Fruit fly (Drosophila melanogaster) whole organism, embryonic: ENCODE measurements around the gene CG10970.

Source experiments
- Adf1 ChIP-seq: fragments of 200-800 bp; sonication (Bioruptor generic); IDR thresholded peaks from 2 replicates; pipeline ENCODE4 v1.3.6; 2022; ENCODE audit warnings: missing biosample characterization, missing genetic modification characterization
- Bgb ChIP-seq: fragments of 200-800 bp; sonication (Bioruptor generic); IDR thresholded peaks from 2 replicates; pipeline ENCODE4 v1.3.6; 2022; ENCODE audit warnings: missing biosample characterization, missing genetic modification characterization; ENCODE audit not compliant: partially characterized antibody
- CG1024 ChIP-seq: fragments of 200-800 bp; sonication (Bioruptor generic); IDR thresholded peaks from 2 replicates; pipeline ENCODE4 v1.3.6; 2022; ENCODE audit warnings: missing biosample characterization, missing genetic modification characterization
- CG10462 ChIP-seq: fragments of 200-800 bp; sonication (Bioruptor generic); optimal IDR thresholded peaks from 2 replicates; lab custom pipeline; 2016; ENCODE audit warnings: missing biosample characterization, missing genetic modification characterization
- CG10543 ChIP-seq: fragments of 200-800 bp; sonication (Bioruptor generic); optimal IDR thresholded peaks from 3 replicates; lab custom pipeline; 2017; ENCODE audit warnings: missing biosample characterization, mild to moderate bottlenecking, missing genetic modification characterization, moderate library complexity
- CG10654 ChIP-seq: fragments of 200-800 bp; sonication (Bioruptor generic); optimal IDR thresholded peaks from 2 replicates; lab custom pipeline; 2016; ENCODE audit warnings: missing biosample characterization, missing genetic modification characterization
- CG11085 ChIP-seq: fragments of 200-800 bp; sonication (Bioruptor generic); IDR thresholded peaks from 2 replicates; pipeline ENCODE4 v1.3.6; 2022; ENCODE audit warnings: missing biosample characterization, missing genetic modification characterization
- CG15269 ChIP-seq: fragments of 200-800 bp; sonication (Bioruptor generic); optimal IDR thresholded peaks from 2 replicates; lab custom pipeline; 2018; ENCODE audit warnings: missing biosample characterization, mild to moderate bottlenecking, missing genetic modification characterization, moderate library complexity
- CG1603 ChIP-seq: fragments of 200-800 bp; sonication (Bioruptor generic); optimal IDR thresholded peaks from 2 replicates; lab custom pipeline; 2019; ENCODE audit warnings: missing biosample characterization, mild to moderate bottlenecking, missing genetic modification characterization, moderate library complexity
- CG1647 ChIP-seq: fragments of 200-800 bp; sonication (Bioruptor generic); optimal IDR thresholded peaks from 3 replicates; lab custom pipeline; 2016; ENCODE audit warnings: missing biosample characterization, missing genetic modification characterization
- CG16815 ChIP-seq: fragments of 200-800 bp; sonication (Bioruptor generic); optimal IDR thresholded peaks from 3 replicates; lab custom pipeline; 2017; ENCODE audit warnings: missing biosample characterization, mild to moderate bottlenecking, missing genetic modification characterization
- CG17328 ChIP-seq: fragments of 200-800 bp; sonication (Bioruptor generic); IDR thresholded peaks from 2 replicates; pipeline ENCODE4 v1.3.6; 2022; ENCODE audit warnings: missing biosample characterization, missing genetic modification characterization
- CG17612 ChIP-seq: fragments of 200-800 bp; sonication (Bioruptor generic); IDR thresholded peaks from 2 replicates; pipeline ENCODE4 v1.3.6; 2022; ENCODE audit warnings: missing biosample characterization, missing genetic modification characterization
- CG2678 ChIP-seq: fragments of 200-800 bp; sonication (Bioruptor generic); optimal IDR thresholded peaks from 3 replicates; lab custom pipeline; 2019; ENCODE audit warnings: missing biosample characterization, mild to moderate bottlenecking, missing genetic modification characterization, moderate library complexity
- CG30020 ChIP-seq: fragments of 200-800 bp; optimal IDR thresholded peaks from 2 replicates; lab custom pipeline; 2019; ENCODE audit warnings: missing biosample characterization, mild to moderate bottlenecking, missing genetic modification characterization, moderate library complexity
- CG34224 ChIP-seq: fragments of 200-800 bp; sonication (Bioruptor generic); IDR thresholded peaks from 3 replicates; pipeline ENCODE4 v1.3.6; 2022; ENCODE audit warnings: missing biosample characterization, missing genetic modification characterization; ENCODE audit not compliant: partially characterized antibody
- CG3838 ChIP-seq: fragments of 200-800 bp; sonication (Bioruptor generic); optimal IDR thresholded peaks from 3 replicates; lab custom pipeline; 2016; ENCODE audit warnings: missing biosample characterization, missing genetic modification characterization
- CG3995 ChIP-seq: fragments of 200-800 bp; sonication (Bioruptor generic); optimal IDR thresholded peaks from 3 replicates; lab custom pipeline; 2016; ENCODE audit warnings: missing biosample characterization, missing genetic modification characterization
- CG7839 ChIP-seq: fragments of 200-800 bp; sonication (Bioruptor generic); optimal IDR thresholded peaks from 3 replicates; lab custom pipeline; 2018; ENCODE audit warnings: missing biosample characterization, mild to moderate bottlenecking, missing genetic modification characterization, moderate library complexity
- CG8478 ChIP-seq: fragments of >200 bp; optimal IDR thresholded peaks from 2 replicates; lab custom pipeline; 2018
- CG8924 ChIP-seq: fragments of 200-800 bp; optimal IDR thresholded peaks from 3 replicates; lab custom pipeline; 2019; ENCODE audit warnings: missing biosample characterization, mild to moderate bottlenecking, missing genetic modification characterization, moderate library complexity
- D19A ChIP-seq: fragments of 200-800 bp; optimal IDR thresholded peaks from 3 replicates; lab custom pipeline; 2019; ENCODE audit warnings: missing biosample characterization, mild to moderate bottlenecking, missing genetic modification characterization, moderate library complexity
- Deaf1 ChIP-seq: fragments of 200-800 bp; optimal IDR thresholded peaks from 3 replicates; lab custom pipeline; 2019; ENCODE audit warnings: missing biosample characterization, mild to moderate bottlenecking, missing genetic modification characterization, moderate library complexity
- Dp ChIP-seq: fragments of 200-800 bp; sonication (Bioruptor generic); optimal IDR thresholded peaks from 2 replicates; lab custom pipeline; 2018; ENCODE audit warnings: missing biosample characterization, mild to moderate bottlenecking, missing genetic modification characterization, moderate library complexity
- Fer2 ChIP-seq: fragments of 200-800 bp; sonication (Bioruptor generic); optimal IDR thresholded peaks from 2 replicates; lab custom pipeline; 2018; ENCODE audit warnings: missing biosample characterization, mild to moderate bottlenecking, missing genetic modification characterization, moderate library complexity
- H15 ChIP-seq: fragments of 200-800 bp; sonication (Bioruptor generic); IDR thresholded peaks from 3 replicates; pipeline ENCODE4 v1.3.6; 2022; ENCODE audit warnings: missing biosample characterization, missing genetic modification characterization
- H2.0 ChIP-seq: fragments of 200-800 bp; sonication (Bioruptor generic); IDR thresholded peaks from 2 replicates; pipeline ENCODE4 v1.3.6; 2022; ENCODE audit warnings: missing biosample characterization, missing genetic modification characterization
- HmgD ChIP-seq: fragments of 200-800 bp; sonication (Bioruptor generic); optimal IDR thresholded peaks from 3 replicates; lab custom pipeline; 2016; ENCODE audit warnings: missing biosample characterization, missing genetic modification characterization
- HmgZ ChIP-seq: fragments of 200-800 bp; sonication (Bioruptor generic); optimal IDR thresholded peaks from 2 replicates; lab custom pipeline; 2018; ENCODE audit warnings: missing biosample characterization, mild to moderate bottlenecking, missing genetic modification characterization
- Lim3 ChIP-seq: fragments of 200-800 bp; sonication (Bioruptor generic); IDR thresholded peaks from 2 replicates; pipeline ENCODE4 v1.3.6; 2022; ENCODE audit warnings: missing biosample characterization, missing genetic modification characterization
- Max ChIP-seq: fragments of 200-800 bp; sonication (Bioruptor generic); optimal IDR thresholded peaks from 2 replicates; lab custom pipeline; 2016; ENCODE audit warnings: missing biosample characterization, mild to moderate bottlenecking, missing genetic modification characterization
- Neu2 ChIP-seq: fragments of 200-800 bp; sonication (Bioruptor generic); optimal IDR thresholded peaks from 3 replicates; lab custom pipeline; 2016; ENCODE audit warnings: missing biosample characterization, missing genetic modification characterization, borderline replicate concordance
- Rx ChIP-seq: fragments of 200-800 bp; sonication (Bioruptor generic); IDR thresholded peaks from 2 replicates; pipeline ENCODE4 v1.3.6; 2022; ENCODE audit warnings: missing biosample characterization, missing genetic modification characterization
- Scr ChIP-seq: fragments of 200-800 bp; sonication (Bioruptor generic); IDR thresholded peaks from 2 replicates; pipeline ENCODE4 v1.3.6; 2022; ENCODE audit warnings: missing biosample characterization, missing genetic modification characterization; ENCODE audit not compliant: partially characterized antibody
- Sox102F ChIP-seq: fragments of 200-800 bp; sonication (Bioruptor generic); optimal IDR thresholded peaks from 2 replicates; lab custom pipeline; 2018; ENCODE audit warnings: missing biosample characterization, mild to moderate bottlenecking, missing genetic modification characterization, moderate library complexity
- amos ChIP-seq: fragments of 200-800 bp; sonication (Bioruptor generic); IDR thresholded peaks from 2 replicates; pipeline ENCODE4 v1.3.6; 2022; ENCODE audit warnings: missing biosample characterization, missing genetic modification characterization; ENCODE audit not compliant: partially characterized antibody
- gem ChIP-seq: fragments of 200-800 bp; sonication (Bioruptor generic); optimal IDR thresholded peaks from 2 replicates; lab custom pipeline; 2019; ENCODE audit warnings: missing biosample characterization, mild to moderate bottlenecking, missing genetic modification characterization, moderate library complexity
- h ChIP-seq: fragments of >200 bp; optimal IDR thresholded peaks from 2 replicates; lab custom pipeline; 2017
- hb ChIP-seq: fragments of 200-800 bp; sonication (Bioruptor generic); IDR thresholded peaks from 3 replicates; pipeline ENCODE4 v1.3.6; 2022; ENCODE audit warnings: missing biosample characterization, missing genetic modification characterization; ENCODE audit not compliant: partially characterized antibody
- hkb ChIP-seq, 2 experiments: fragments of 200-800 bp in 1 of 2; fragments of >200 bp in 1 of 2; sonication (Bioruptor generic) in 1 of 2; IDR thresholded peaks in 1 of 2; optimal IDR thresholded peaks in 1 of 2; 2 replicates each; pipeline versions ENCODE4 v1.3.6 to Lab custom; 2017 to 2022; ENCODE audit warnings: missing biosample characterization in 1 of 2, missing genetic modification characterization in 1 of 2
- insv ChIP-seq, 2 experiments: fragments of 200-800 bp; sonication (Bioruptor generic); optimal IDR thresholded peaks; 3 replicates each; lab custom pipeline; 2016 to 2018; ENCODE audit warnings: missing biosample characterization in 2 of 2, missing genetic modification characterization in 2 of 2
- lilli ChIP-seq: fragments of 200-800 bp; sonication (Bioruptor generic); optimal IDR thresholded peaks from 3 replicates; lab custom pipeline; 2016; ENCODE audit warnings: missing biosample characterization, missing genetic modification characterization
- pnt ChIP-seq: fragments of 200-800 bp; sonication (Bioruptor generic); optimal IDR thresholded peaks from 3 replicates; lab custom pipeline; 2016; ENCODE audit warnings: missing biosample characterization, missing genetic modification characterization
- ro ChIP-seq: fragments of 200-800 bp; sonication (Bioruptor generic); IDR thresholded peaks from 2 replicates; pipeline ENCODE4 v1.3.6; 2022; ENCODE audit warnings: missing biosample characterization, missing genetic modification characterization
- row ChIP-seq: fragments of 200-800 bp; sonication (Bioruptor generic); IDR thresholded peaks from 3 replicates; pipeline ENCODE4 v1.3.6; 2022; ENCODE audit warnings: missing biosample characterization, missing genetic modification characterization
- salm ChIP-seq: fragments of 200-800 bp; sonication (Bioruptor generic); optimal IDR thresholded peaks from 2 replicates; lab custom pipeline; 2018; ENCODE audit warnings: missing biosample characterization, mild to moderate bottlenecking, missing genetic modification characterization
- schlank ChIP-seq: fragments of 200-800 bp; sonication (Bioruptor generic); optimal IDR thresholded peaks from 2 replicates; lab custom pipeline; 2018; ENCODE audit warnings: missing biosample characterization, mild to moderate bottlenecking, missing genetic modification characterization
- sima ChIP-seq: fragments of 200-800 bp; sonication (Bioruptor generic); optimal IDR thresholded peaks from 2 replicates; lab custom pipeline; 2016; ENCODE audit warnings: missing biosample characterization, missing genetic modification characterization
- sna ChIP-seq: fragments of 200-800 bp; sonication (Bioruptor generic); IDR thresholded peaks from 2 replicates; pipeline ENCODE4 v1.3.6; 2022; ENCODE audit warnings: missing biosample characterization, missing genetic modification characterization; ENCODE audit not compliant: partially characterized antibody
- sr ChIP-seq: fragments of 200-800 bp; sonication (Bioruptor generic); IDR thresholded peaks from 3 replicates; pipeline ENCODE4 v1.3.6; 2022; ENCODE audit warnings: missing biosample characterization, missing genetic modification characterization
- ttk ChIP-seq: fragments of 200-800 bp; sonication (Bioruptor generic); IDR thresholded peaks from 2 replicates; pipeline ENCODE4 v2.1.2; 2022; ENCODE audit warnings: missing biosample characterization, missing genetic modification characterization

Gene CG10970

dm6 chrX:9118961-9119633 lies 47.9 kb upstream of the CG10970 start (continued):
- peak; percentile 46 for TF ChIP-seq pnt (GFP tag; lab: Kevin White, UChicago)
- TF ChIP-seq CG1024 (GFP tag; lab: Robert Waterston, UW): no peak
- no peak for TF ChIP-seq sima (GFP tag; lab: Kevin White, UChicago)
- TF ChIP-seq salm (tag; lab: Kevin White, UChicago): no peak
- no peak for TF ChIP-seq ro (GFP tag; lab: Robert Waterston, UW)
- TF ChIP-seq sna (GFP tag; lab: Robert Waterston, UW): no peak
- no peak for TF ChIP-seq Scr (GFP tag; lab: Robert Waterston, UW)
- no peak for TF ChIP-seq row (GFP tag; lab: Robert Waterston, UW)
- no peak for TF ChIP-seq schlank
- no peak for TF ChIP-seq H2.0 (GFP tag; lab: Robert Waterston, UW)
- no peak for TF ChIP-seq Lim3 (GFP tag; lab: Robert Waterston, UW)
- no peak for TF ChIP-seq CG1603 (tag; lab: Kevin White, UChicago)
- TF ChIP-seq CG17612: no peak
- TF ChIP-seq Adf1 (GFP tag; lab: Robert Waterston, UW): no peak
- no peak for TF ChIP-seq Neu2 (GFP tag; lab: Kevin White, UChicago)
- TF ChIP-seq CG10462 (GFP tag; lab: Kevin White, UChicago): no peak
- TF ChIP-seq Max: peak; percentile 22
- TF ChIP-seq H15 (GFP tag; lab: Robert Waterston, UW): no peak
- TF ChIP-seq Deaf1 (tag; lab: Kevin White, UChicago): peak; percentile 21
- no peak for TF ChIP-seq CG8924
- peak; percentile 32 for TF ChIP-seq lilli (GFP tag; lab: Kevin White, UChicago)
- no peak for TF ChIP-seq ttk
- TF ChIP-seq Fer2 (tag; lab: Kevin White, UChicago): no peak
- no peak for TF ChIP-seq CG16815 (GFP tag; lab: Kevin White, UChicago)
- no peak for TF ChIP-seq CG3838 (GFP tag; lab: Kevin White, UChicago)
- TF ChIP-seq CG34224: no peak
- TF ChIP-seq Rx (GFP tag; lab: Robert Waterston, UW): no peak
- TF ChIP-seq CG30020 (tag; lab: Kevin White, UChicago): no peak
- TF ChIP-seq hkb (optimal IDR thresholded peaks at IDR 0.05; lab: Kevin White, UChicago): no peak
- TF ChIP-seq hkb (GFP tag; IDR thresholded peaks at IDR 0.05; lab: Robert Waterston, UW): peak; percentile 64
- TF ChIP-seq Bgb: no peak
- TF ChIP-seq Sox102F (GFP tag; lab: Kevin White, UChicago): no peak
- TF ChIP-seq Dp (GFP tag; lab: Kevin White, UChicago): no peak
- peak; percentile 65 for TF ChIP-seq CG7839
- no peak for TF ChIP-seq CG10654 (GFP tag; lab: Kevin White, UChicago)
- TF ChIP-seq CG2678 (tag; lab: Kevin White, UChicago): peak; percentile 80
- no peak for TF ChIP-seq h (lab: Kevin White, UChicago)
- no peak for TF ChIP-seq CG1647
- TF ChIP-seq hb (GFP tag; lab: Robert Waterston, UW): no peak
- no peak for TF ChIP-seq insv (GFP tag; optimal IDR thresholded peaks at IDR 0.05; lab: Kevin White, UChicago)
- TF ChIP-seq CG15269 (tag; lab: Kevin White, UChicago): no peak
- peak; percentile 97 for TF ChIP-seq sr (GFP tag; lab: Robert Waterston, UW)
- peak; percentile 53 for TF ChIP-seq D19A (tag; lab: Kevin White, UChicago)
- TF ChIP-seq CG10543 (GFP tag; lab: Kevin White, UChicago): no peak
- TF ChIP-seq HmgZ (tag; lab: Kevin White, UChicago): no peak
- TF ChIP-seq amos (GFP tag; lab: Robert Waterston, UW): no peak
- TF ChIP-seq CG17328 (GFP tag; lab: Robert Waterston, UW): no peak
- TF ChIP-seq gem (tag; lab: Kevin White, UChicago): no peak
- TF ChIP-seq HmgD: no peak
- TF ChIP-seq CG11085: no peak
- TF ChIP-seq CG8478: no peak
- TF ChIP-seq CG3995 (GFP tag; lab: Kevin White, UChicago): no peak
